Fruit fly (Drosophila melanogaster) whole organism, pupa: Measurements from ENCODE around the gene Gr23a.

Source experiments
- CG10348 ChIP-seq: fragments of 200-800 bp; sonication (Bioruptor generic); IDR thresholded peaks from 2 replicates; pipeline ENCODE4 v1.3.6; 2022; ENCODE audit warnings: missing biosample characterization, missing genetic modification characterization
- CG12605 ChIP-seq: fragments of 200-800 bp; sonication (Bioruptor generic); IDR thresholded peaks from 2 replicates; pipeline ENCODE4 v1.3.6; 2022; ENCODE audit warnings: missing biosample characterization, missing genetic modification characterization
- CG13204 ChIP-seq: fragments of 200-800 bp; sonication (Bioruptor generic); optimal IDR thresholded peaks from 2 replicates; lab custom pipeline; 2018; ENCODE audit warnings: missing biosample characterization, mild to moderate bottlenecking, missing genetic modification characterization, moderate library complexity
- CG14655 ChIP-seq: fragments of 200-800 bp; sonication (Bioruptor generic); optimal IDR thresholded peaks from 3 replicates; lab custom pipeline; 2017; ENCODE audit warnings: mild to moderate bottlenecking, missing biosample characterization, missing genetic modification reagents, missing genetic modification characterization
- CG15710 ChIP-seq: fragments of 200-800 bp; sonication (Bioruptor generic); optimal IDR thresholded peaks from 2 replicates; lab custom pipeline; 2018; ENCODE audit warnings: missing biosample characterization, mild to moderate bottlenecking, missing genetic modification characterization, moderate library complexity
- CG17806 ChIP-seq: fragments of 200-800 bp; sonication (Bioruptor generic); optimal IDR thresholded peaks from 2 replicates; lab custom pipeline; 2018; ENCODE audit warnings: missing biosample characterization, mild to moderate bottlenecking, missing genetic modification characterization, moderate library complexity
- CG32121 ChIP-seq: fragments of 200-800 bp; sonication (Bioruptor generic); IDR thresholded peaks from 2 replicates; pipeline ENCODE4 v1.3.6; 2022; ENCODE audit warnings: missing biosample characterization, missing genetic modification characterization
- CG34367 ChIP-seq: fragments of 200-800 bp; sonication (Bioruptor generic); optimal IDR thresholded peaks from 2 replicates; lab custom pipeline; 2018; ENCODE audit warnings: missing biosample characterization, mild to moderate bottlenecking, missing genetic modification characterization
- CG4496 ChIP-seq: fragments of 200-800 bp; sonication (Bioruptor generic); IDR thresholded peaks from 3 replicates; pipeline ENCODE4 v1.3.6; 2022; ENCODE audit warnings: missing biosample characterization, missing genetic modification characterization
- CG8159 ChIP-seq: fragments of 200-800 bp; sonication (Bioruptor generic); optimal IDR thresholded peaks from 3 replicates; lab custom pipeline; 2018; ENCODE audit warnings: missing biosample characterization, mild to moderate bottlenecking, missing genetic modification characterization, moderate library complexity
- CG8301 ChIP-seq: fragments of 200-800 bp; sonication (Bioruptor generic); optimal IDR thresholded peaks from 2 replicates; lab custom pipeline; 2018; ENCODE audit warnings: missing biosample characterization, mild to moderate bottlenecking, missing genetic modification characterization
- CG9948 ChIP-seq: fragments of 200-800 bp; sonication (Bioruptor generic); optimal IDR thresholded peaks from 2 replicates; lab custom pipeline; 2018; ENCODE audit warnings: missing biosample characterization, mild to moderate bottlenecking, missing genetic modification characterization, moderate library complexity
- D1 ChIP-seq: fragments of 200-800 bp; sonication (Bioruptor generic); optimal IDR thresholded peaks from 2 replicates; lab custom pipeline; 2018; ENCODE audit warnings: missing biosample characterization, mild to moderate bottlenecking, missing genetic modification characterization, moderate library complexity
- EcR ChIP-seq: fragments of 200-800 bp; sonication (Bioruptor generic); optimal IDR thresholded peaks from 3 replicates; lab custom pipeline; 2019; ENCODE audit warnings: missing biosample characterization, missing genetic modification characterization, mild to moderate bottlenecking, moderate library complexity, missing genetic modification reagents
- Ets98B ChIP-seq: fragments of 200-800 bp; sonication (Bioruptor generic); IDR thresholded peaks from 2 replicates; pipeline ENCODE4 v1.3.6; 2022; ENCODE audit warnings: missing biosample characterization, missing genetic modification characterization
- Pif1A ChIP-seq: fragments of 200-800 bp; sonication (Bioruptor generic); optimal IDR thresholded peaks from 3 replicates; lab custom pipeline; 2016; ENCODE audit warnings: missing biosample characterization, missing genetic modification characterization
- Pif1B ChIP-seq: fragments of 200-800 bp; sonication (Bioruptor generic); optimal IDR thresholded peaks from 3 replicates; lab custom pipeline; 2016; ENCODE audit warnings: missing biosample characterization, missing genetic modification characterization
- Snoo ChIP-seq: fragments of 200-800 bp; sonication (Bioruptor generic); optimal IDR thresholded peaks from 3 replicates; lab custom pipeline; 2017; ENCODE audit warnings: missing biosample characterization, mild to moderate bottlenecking, missing genetic modification characterization, inconsistent platforms
- fd96Ca ChIP-seq: fragments of 200-800 bp; sonication (Bioruptor generic); IDR thresholded peaks from 3 replicates; pipeline ENCODE4 v1.3.6; 2022; ENCODE audit warnings: missing biosample characterization, missing genetic modification characterization
- gl ChIP-seq: fragments of 200-800 bp; sonication (Bioruptor generic); optimal IDR thresholded peaks from 2 replicates; lab custom pipeline; 2018; ENCODE audit warnings: missing biosample characterization, mild to moderate bottlenecking, missing genetic modification characterization
- rn ChIP-seq: fragments of 200-800 bp; sonication (Bioruptor generic); IDR thresholded peaks from 2 replicates; pipeline ENCODE4 v1.3.6; 2022; ENCODE audit warnings: missing biosample characterization, missing genetic modification characterization

The Gr23a gene

DNA sequence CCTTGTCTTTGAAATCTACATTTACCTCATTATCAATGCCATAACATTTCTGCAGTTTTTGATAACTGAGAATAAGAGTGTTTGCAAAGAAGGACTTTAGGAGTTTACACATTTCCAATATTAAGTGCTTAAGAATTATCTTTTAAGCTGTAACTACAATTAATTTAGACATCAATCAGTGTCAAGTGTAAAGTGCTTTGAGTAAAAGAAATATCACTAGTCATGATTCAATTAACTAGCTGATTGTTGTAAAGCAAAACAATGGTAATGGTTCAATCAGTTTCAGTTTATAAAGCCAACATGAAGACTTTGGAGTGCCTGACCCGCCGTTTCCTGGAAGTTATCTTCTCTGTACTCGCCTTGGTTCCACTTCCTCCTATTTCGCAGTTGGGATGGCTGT, at the start of gene Gr23a:
TSS of gene Gr23a (plus strand) at position 301 of the 400 bp plus-strand sequence.
- TF ChIP-seq gl (tag; lab: Kevin White, UChicago) (no peak), CG13204 (GFP tag; lab: Kevin White, UChicago) (no peak), CG8301 (tag; lab: Kevin White, UChicago) (no peak), CG14655 (GFP tag; lab: Kevin White, UChicago) (no peak), CG34367 (tag; lab: Kevin White, UChicago) (no peak), Snoo (tag; lab: Kevin White, UChicago) (no peak), rn (no peak), CG10348 (no peak), CG4496 (no peak)

DNA sequence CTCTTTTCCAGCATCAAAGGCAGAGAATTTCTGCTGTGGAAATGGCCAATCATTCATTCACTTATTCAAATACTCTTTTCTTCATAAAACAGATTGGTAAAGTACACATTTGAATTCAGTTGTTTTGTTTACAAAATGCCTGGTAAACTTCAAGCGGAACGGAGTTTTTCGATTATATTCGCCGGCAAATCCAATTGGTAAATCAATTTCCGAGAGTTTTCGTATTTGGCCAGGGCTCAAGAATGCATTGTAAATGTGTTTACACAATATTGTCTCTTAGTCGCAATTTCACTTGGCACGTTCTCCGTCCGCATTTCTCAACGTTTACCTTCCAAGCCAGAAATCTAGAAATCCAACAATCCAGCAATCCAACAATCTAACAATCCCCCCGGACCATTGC, 49.7 kb upstream of the Gr23a start, which contains the start of gene CG43403:
TSS of gene CG43403 (plus strand) at position 301 of the 400 bp plus-strand sequence.
- no peak for TF ChIP-seq CG4496
- TF ChIP-seq CG12605 (GFP tag; lab: Robert Waterston, UW), result no peak
- TF ChIP-seq CG10348, result no peak
- no peak for TF ChIP-seq Pif1B
- TF ChIP-seq fd96Ca (GFP tag; lab: Robert Waterston, UW), result no peak
- TF ChIP-seq CG17806, result no peak
- TF ChIP-seq CG34367 (tag; lab: Kevin White, UChicago), result no peak
- TF ChIP-seq CG8301 (tag; lab: Kevin White, UChicago), result no peak
- no peak for TF ChIP-seq Pif1A (GFP tag; lab: Kevin White, UChicago)
- no peak for TF ChIP-seq CG13204 (GFP tag; lab: Kevin White, UChicago)
- no peak for TF ChIP-seq Snoo (tag; lab: Kevin White, UChicago)
- no peak for TF ChIP-seq CG14655 (GFP tag; lab: Kevin White, UChicago)
- TF ChIP-seq CG9948 (tag; lab: Kevin White, UChicago), result no peak
- no peak for TF ChIP-seq CG15710

DNA sequence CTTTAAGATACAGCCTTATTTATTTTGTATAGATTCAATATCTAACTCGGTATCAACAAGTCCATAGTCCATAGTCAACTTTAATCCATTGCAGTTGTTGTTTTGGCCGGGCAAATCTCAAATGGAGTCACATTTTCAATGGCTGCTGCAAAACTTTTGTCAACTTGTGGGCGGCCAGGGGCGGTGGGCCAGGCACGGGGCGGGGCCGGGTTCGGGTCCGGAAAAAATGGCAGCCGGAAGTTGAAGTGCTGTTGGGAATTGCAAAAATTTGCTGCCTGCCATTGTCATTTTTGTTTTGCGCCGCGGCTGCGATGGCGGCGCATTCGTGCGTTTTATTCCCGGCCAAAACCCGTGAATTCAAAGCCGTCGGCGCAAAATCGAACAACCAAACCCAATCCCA, 45.7 kb upstream of the Gr23a start:
- TF ChIP-seq rn (no peak), Ets98B (GFP tag; lab: Robert Waterston, UW) (no peak), CG14655 (GFP tag; lab: Kevin White, UChicago) (no peak), CG10348 (no peak), CG13204 (GFP tag; lab: Kevin White, UChicago) (no peak), CG32121 (GFP tag; lab: Robert Waterston, UW) (no peak), CG34367 (tag; lab: Kevin White, UChicago) (no peak), CG12605 (GFP tag; lab: Robert Waterston, UW) (no peak), Pif1B (no peak), Snoo (tag; lab: Kevin White, UChicago) (no peak), CG4496 (no peak), CG8159 (tag; lab: Kevin White, UChicago) (no peak)
- TF ChIP-seq, all 21 proteins: peak for 0

DNA sequence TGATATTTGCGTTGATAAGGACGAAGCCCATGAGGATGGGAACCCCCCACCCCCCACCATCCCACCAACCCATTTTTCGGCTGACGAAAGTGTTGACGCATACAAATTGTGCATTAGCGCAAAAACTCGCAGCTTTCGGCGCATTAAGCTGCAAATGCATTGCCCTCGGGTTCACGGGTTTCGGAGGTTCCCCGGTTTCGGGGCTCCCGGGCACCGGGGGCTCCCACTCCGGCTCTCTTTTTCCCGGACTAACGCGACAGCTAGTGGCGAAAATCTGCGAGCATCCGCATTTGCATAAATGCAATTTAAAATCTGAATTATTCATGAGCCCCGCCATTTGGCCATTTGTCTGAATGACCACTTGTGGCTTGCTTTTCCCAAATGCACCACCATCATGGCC, 42.1 kb upstream of the Gr23a start:
- no peak for TF ChIP-seq CG8159 (tag; lab: Kevin White, UChicago)
- TF ChIP-seq CG12605 (GFP tag; lab: Robert Waterston, UW), result no peak
- no peak for TF ChIP-seq CG10348
- TF ChIP-seq Ets98B (GFP tag; lab: Robert Waterston, UW), result no peak
- TF ChIP-seq CG17806, result no peak
- TF ChIP-seq fd96Ca (GFP tag; lab: Robert Waterston, UW), result no peak
- no peak for TF ChIP-seq CG14655 (GFP tag; lab: Kevin White, UChicago)
- no peak for TF ChIP-seq gl (tag; lab: Kevin White, UChicago)
- TF ChIP-seq CG13204 (GFP tag; lab: Kevin White, UChicago), result no peak
- TF ChIP-seq CG8301 (tag; lab: Kevin White, UChicago), result no peak
- TF ChIP-seq Pif1A (GFP tag; lab: Kevin White, UChicago), result no peak
- no peak for TF ChIP-seq rn
- no peak for TF ChIP-seq D1 (tag; lab: Kevin White, UChicago)
- no peak for TF ChIP-seq EcR
- TF ChIP-seq Snoo (tag; lab: Kevin White, UChicago), result no peak
- no peak for TF ChIP-seq CG34367 (tag; lab: Kevin White, UChicago)
- no peak for TF ChIP-seq CG15710

- TF ChIP-seq CG8301 (tag; lab: Kevin White, UChicago) (no peak), gl (tag; lab: Kevin White, UChicago) (no peak), EcR (no peak), Snoo (tag; lab: Kevin White, UChicago) (no peak), Pif1B (no peak), CG34367 (tag; lab: Kevin White, UChicago) (no peak), Pif1A (GFP tag; lab: Kevin White, UChicago) (no peak), CG10348 (no peak), D1 (tag; lab: Kevin White, UChicago) (no peak), CG14655 (GFP tag; lab: Kevin White, UChicago) (no peak), Ets98B (GFP tag; lab: Robert Waterston, UW) (no peak), CG12605 (GFP tag; lab: Robert Waterston, UW) (no peak), CG8159 (tag; lab: Kevin White, UChicago) (no peak), CG4496 (no peak), CG15710 (no peak), fd96Ca (GFP tag; lab: Robert Waterston, UW) (no peak), rn (no peak), CG13204 (GFP tag; lab: Kevin White, UChicago) (no peak), CG17806 (no peak)
- TF ChIP-seq, all 21 proteins: peak for 0
These were observed 40.9 kb upstream of the Gr23a start for dm6 chr2L:2628760-2629159.

DNA sequence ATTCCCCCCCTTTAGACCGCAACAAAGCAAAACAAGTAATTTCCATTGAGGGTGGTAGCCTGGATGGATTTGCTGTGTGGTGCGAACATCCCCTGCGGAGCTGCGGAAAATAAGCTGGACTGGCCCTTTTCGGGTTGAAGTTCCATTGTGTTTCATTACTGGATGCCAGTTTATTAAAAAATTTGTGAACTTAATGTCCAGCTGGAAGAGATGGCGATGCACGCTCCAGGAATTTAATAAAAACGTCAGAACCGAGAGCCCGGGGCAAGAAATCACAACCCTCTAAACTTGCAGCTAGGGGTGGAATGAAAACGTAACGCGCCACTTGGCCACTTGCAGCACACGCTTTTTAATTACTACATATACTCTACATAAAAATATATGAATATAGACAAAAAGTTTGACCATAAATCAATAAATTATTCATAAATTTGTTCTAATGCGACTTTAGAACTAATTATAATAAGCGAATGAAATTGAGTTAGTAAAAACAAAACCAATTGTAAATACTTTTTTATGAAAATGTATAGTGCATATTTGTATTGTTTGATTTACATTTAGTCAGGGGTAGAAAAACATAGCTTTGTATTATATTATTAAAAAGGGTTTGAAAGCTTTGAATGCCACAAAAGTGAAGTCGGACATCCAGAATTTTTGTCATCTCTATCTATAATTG, 33.2 kb upstream of the Gr23a start:
- no peak for TF ChIP-seq CG34367 (tag; lab: Kevin White, UChicago)
- no peak for TF ChIP-seq CG15710
- TF ChIP-seq EcR, result no peak
- TF ChIP-seq CG12605 (GFP tag; lab: Robert Waterston, UW), result no peak
- TF ChIP-seq Snoo (tag; lab: Kevin White, UChicago), result no peak
- no peak for TF ChIP-seq CG14655 (GFP tag; lab: Kevin White, UChicago)
- no peak for TF ChIP-seq CG8159 (tag; lab: Kevin White, UChicago)
- no peak for TF ChIP-seq CG4496
- TF ChIP-seq CG9948 (tag; lab: Kevin White, UChicago), result no peak
- TF ChIP-seq CG17806, result no peak
- TF ChIP-seq gl (tag; lab: Kevin White, UChicago), result no peak
- TF ChIP-seq CG13204 (GFP tag; lab: Kevin White, UChicago), result no peak
- no peak for TF ChIP-seq CG32121 (GFP tag; lab: Robert Waterston, UW)
- TF ChIP-seq Ets98B (GFP tag; lab: Robert Waterston, UW), result no peak
- TF ChIP-seq CG8301 (tag; lab: Kevin White, UChicago), result no peak
- no peak for TF ChIP-seq CG10348
- no peak for TF ChIP-seq fd96Ca (GFP tag; lab: Robert Waterston, UW)
